Worm (Caenorhabditis elegans) whole organism, L3 larva: Measurements from ENCODE around the gene VY10G11R.1.

Experiments
- R02D3.7 ChIP-seq: fragments of 150-350 bp; optimal IDR thresholded peaks from 2 replicates; lab custom pipeline; 2014; ENCODE audit warnings: missing biosample characterization, missing genetic modification characterization
- ama-1 ChIP-seq: fragments of 150-350 bp; optimal IDR thresholded peaks from 2 replicates; lab custom pipeline; 2018
- lin-39 ChIP-seq: fragments of 150-350 bp; optimal IDR thresholded peaks from 2 replicates; lab custom pipeline; 2018; ENCODE audit warnings: missing biosample characterization, missing genetic modification reagents, missing genetic modification characterization
- nhr-23 ChIP-seq: fragments of 150-350 bp; optimal IDR thresholded peaks from 2 replicates; lab custom pipeline; 2014; ENCODE audit warnings: missing biosample characterization, missing genetic modification reagents, missing genetic modification characterization
- nhr-237 ChIP-seq: fragments of 150-350 bp; optimal IDR thresholded peaks from 2 replicates; lab custom pipeline; 2014; ENCODE audit warnings: missing biosample characterization, missing genetic modification characterization
- nhr-28 ChIP-seq: fragments of 150-350 bp; optimal IDR thresholded peaks from 2 replicates; lab custom pipeline; 2014; ENCODE audit warnings: missing biosample characterization, missing genetic modification characterization
- nhr-77 ChIP-seq: fragments of 150-350 bp; optimal IDR thresholded peaks from 2 replicates; lab custom pipeline; 2014; ENCODE audit warnings: missing biosample characterization, missing genetic modification characterization
- snpc-4 ChIP-seq: fragments of 150-350 bp; optimal IDR thresholded peaks from 2 replicates; lab custom pipeline; 2014; ENCODE audit warnings: missing biosample characterization, missing genetic modification characterization
- unc-62 ChIP-seq: fragments of 150-350 bp; sonication (generic microtip); optimal IDR thresholded peaks from 4 replicates; lab custom pipeline; 2014; ENCODE audit warnings: missing biosample characterization, missing genetic modification reagents, missing genetic modification characterization
- zag-1 ChIP-seq: fragments of 150-350 bp; optimal IDR thresholded peaks from 2 replicates; lab custom pipeline; 2014; ENCODE audit warnings: missing biosample characterization, missing genetic modification characterization

DNA sequence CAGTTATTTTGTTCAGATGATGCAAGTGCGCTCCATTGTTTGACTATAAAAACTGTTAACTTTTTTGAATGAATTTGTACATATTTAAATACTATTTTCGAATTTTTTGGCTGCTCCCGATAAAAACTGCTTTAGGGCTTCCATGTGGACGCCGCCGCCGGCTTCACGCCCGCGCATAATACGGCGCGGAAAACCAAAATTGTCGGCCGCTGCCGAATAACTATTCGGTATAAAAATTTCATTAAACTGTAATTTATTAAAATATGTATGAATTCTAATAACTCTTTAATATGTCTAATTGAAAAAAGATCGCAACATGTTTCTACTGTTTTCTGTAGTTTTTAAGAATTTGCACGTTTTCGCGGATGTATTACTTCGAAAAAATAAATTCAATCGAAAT, 24.1 kb downstream of the VY10G11R.1 start:
- no peak for TF ChIP-seq R02D3.7 (tag; lab: Kevin White, UChicago)
- no peak for TF ChIP-seq unc-62 (GFP tag; lab: Kevin White, UChicago)
- TF ChIP-seq nhr-77 (tag; lab: Kevin White, UChicago) = no peak
- TF ChIP-seq lin-39 = no peak
- no peak for TF ChIP-seq snpc-4
- no peak for TF ChIP-seq nhr-28 (tag; lab: Kevin White, UChicago)
- no peak for TF ChIP-seq zag-1 (tag; lab: Kevin White, UChicago)
- TF ChIP-seq ama-1 (lab: Kevin White, UChicago) = no peak
- TF ChIP-seq nhr-23 (tag; lab: Kevin White, UChicago) = no peak
- TF ChIP-seq nhr-237 (tag; lab: Kevin White, UChicago) = no peak
